Worm (Caenorhabditis elegans) whole organism, young adult: ENCODE measurements around the gene gck-1.

Source experiments
- dpl-1 ChIP-seq: fragments of 150-350 bp; optimal IDR thresholded peaks from 2 replicates; lab custom pipeline; 2014; ENCODE audit warnings: missing biosample characterization, missing genetic modification reagents, missing genetic modification characterization
- ets-4 ChIP-seq: fragments of 200-800 bp; sonication (Bioruptor generic); optimal IDR thresholded peaks from 2 replicates; lab custom pipeline; 2018; ENCODE audit warnings: mild to moderate bottlenecking, missing genetic modification characterization, missing compliant biosample characterization
- pha-4 ChIP-seq: fragments of 150-350 bp; sonication (generic microtip); optimal IDR thresholded peaks from 2 replicates; lab custom pipeline; 2014; ENCODE audit warnings: missing biosample characterization, missing genetic modification reagents, missing genetic modification characterization

ce11 chrV:8985740-8986139 lies 38.1 kb downstream of the gck-1 start, which contains the start of gene str-85:
- TF ChIP-seq ets-4 (GFP tag; lab: Kevin White, UChicago) (no peak), pha-4 (tag; lab: Kevin White, UChicago) (no peak), dpl-1 (GFP tag; lab: Kevin White, UChicago) (no peak)
